Fruit fly (Drosophila melanogaster): ENCODE data around the gene RpS17.

Gene RpS17

DNA sequence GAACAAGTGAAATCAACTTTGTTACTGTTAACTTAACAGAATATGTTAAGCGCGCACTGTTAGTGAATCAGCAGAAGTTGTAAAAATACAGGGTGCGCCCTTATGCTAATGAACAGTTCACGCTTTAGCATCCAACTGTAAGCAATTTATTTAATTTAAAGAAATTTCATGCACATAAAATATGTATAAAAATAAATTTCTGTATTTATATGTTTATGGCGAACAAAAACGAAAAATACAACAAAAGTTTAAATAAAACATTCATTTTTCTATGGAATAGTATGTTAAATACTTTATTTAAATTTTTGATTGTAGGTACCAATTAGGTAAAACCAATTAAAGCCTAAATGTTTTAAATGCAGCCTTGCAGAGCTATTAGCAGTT, 5.1 kb downstream of the RpS17 start (continued):
- TF ChIP-seq CG3032 (tag; optimal IDR thresholded peaks at IDR 0.05) (peak; percentile 2), spab (GFP tag; optimal IDR thresholded peaks at IDR 0.05) (no peak), CG31627 (GFP tag; optimal IDR thresholded peaks at IDR 0.05) (no peak), Eip78C (GFP tag) (peak; percentile 84), Sox14 (GFP tag; optimal IDR thresholded peaks at IDR 0.05) (peak; percentile 7), OdsH (GFP tag; optimal IDR thresholded peaks at IDR 0.05) (peak; percentile 35), Lpt (GFP tag; optimal IDR thresholded peaks at IDR 0.05) (no peak), CG1621 (tag; optimal IDR thresholded peaks at IDR 0.05) (no peak), CG10669 (GFP tag; optimal IDR thresholded peaks at IDR 0.05) (no peak), achi (GFP tag; optimal IDR thresholded peaks at IDR 0.05) (no peak), CG6163 (GFP tag; IDR thresholded peaks at IDR 0.05) (peak; percentile 11; the same call in 1 of the 3 replicates), acj6 (GFP tag; optimal IDR thresholded peaks at IDR 0.05) (peak; percentile 11), CG6854 (GFP tag; optimal IDR thresholded peaks at IDR 0.05) (no peak), Met (GFP tag; optimal IDR thresholded peaks at IDR 0.05) (peak; percentile 40)

DNA sequence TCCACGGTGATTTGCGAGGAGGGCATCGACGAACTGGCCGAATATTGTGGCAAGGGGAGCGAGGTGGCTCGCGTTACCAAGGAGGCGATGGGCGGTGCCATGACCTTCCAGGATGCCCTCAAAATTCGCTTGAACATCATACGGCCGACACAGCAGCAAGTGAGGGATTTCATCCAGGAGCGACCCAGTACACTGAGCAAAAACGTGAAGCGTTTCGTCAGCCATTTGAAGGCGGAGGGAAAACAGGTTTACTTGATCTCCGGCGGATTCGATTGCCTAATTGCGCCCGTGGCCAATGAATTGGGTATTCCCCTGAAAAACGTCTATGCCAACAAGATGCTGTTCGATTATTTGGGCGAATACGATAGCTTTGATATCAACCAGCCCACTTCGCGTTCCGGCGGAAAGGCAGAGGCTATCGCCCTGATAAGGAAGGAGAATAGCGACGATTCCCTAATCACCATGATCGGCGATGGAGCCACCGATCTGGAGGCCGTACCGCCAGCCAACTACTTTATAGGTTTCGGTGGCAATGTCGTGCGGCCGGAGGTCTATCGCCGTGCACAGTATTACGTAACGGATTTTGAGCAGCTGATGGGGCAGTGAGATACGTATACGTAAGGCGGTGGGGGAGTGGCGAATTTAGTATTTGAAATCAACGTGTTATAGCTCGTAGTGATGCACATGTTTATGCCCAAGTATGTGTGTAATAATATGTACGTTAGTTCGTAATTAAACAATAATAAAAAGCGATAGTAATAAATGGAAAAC, 5.7 kb downstream of the RpS17 start:
- TF ChIP-seq svp (GFP tag) (peak; percentile 73), vri (GFP tag; optimal IDR thresholded peaks at IDR 0.05) (peak; percentile 69), CG32006 (GFP tag; optimal IDR thresholded peaks at IDR 0.05) (no peak), Eip75B (GFP tag; optimal IDR thresholded peaks at IDR 0.05) (no peak)

DNA sequence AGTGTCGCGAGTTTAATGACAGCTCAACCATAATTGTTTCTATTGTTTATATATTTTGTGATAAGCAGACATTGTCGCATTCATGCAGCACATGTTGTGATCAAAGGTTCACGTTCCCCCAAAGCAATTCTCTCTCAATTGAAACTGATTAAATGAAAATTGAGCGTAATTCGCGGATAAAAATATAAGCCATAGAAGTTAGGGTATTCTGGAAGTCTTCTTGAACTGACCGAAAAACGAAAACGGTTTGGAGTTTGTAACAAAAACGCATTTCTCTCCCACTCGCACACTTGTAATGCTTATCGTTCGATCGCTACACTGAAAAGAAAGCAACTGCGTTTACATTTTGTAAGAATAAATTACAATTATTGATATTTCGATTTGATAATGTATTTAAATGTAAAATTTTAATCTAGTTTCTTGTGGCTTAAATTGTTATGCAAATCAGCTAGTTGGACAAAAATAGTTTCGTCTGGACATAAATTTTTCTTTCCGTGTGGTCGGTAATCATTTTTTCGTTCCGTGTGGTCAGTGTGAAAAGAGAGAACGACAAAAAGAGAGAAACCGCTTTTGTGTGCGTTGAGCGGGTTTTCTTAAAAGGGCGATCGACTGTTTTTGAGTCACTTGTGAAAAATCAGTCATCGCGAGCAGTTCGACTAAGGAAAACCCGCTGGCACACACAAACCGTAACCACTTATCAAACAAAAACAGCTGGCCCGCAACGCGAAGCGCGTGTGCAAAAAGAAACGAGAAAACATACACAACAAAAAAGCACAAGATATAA, 6.8 kb downstream of the RpS17 start, which contains the start of gene aay:
aay (plus strand) TSS at position 618 of the 784 bp plus-strand sequence.
- TF ChIP-seq cyc (GFP tag; optimal IDR thresholded peaks at IDR 0.05) (peak; percentile 99), CG9139 (GFP tag; optimal IDR thresholded peaks at IDR 0.05) (peak; percentile 92), CG32006 (GFP tag; optimal IDR thresholded peaks at IDR 0.05) (peak; percentile 99), Met (GFP tag; optimal IDR thresholded peaks at IDR 0.05) (peak; percentile 99), Sox14 (GFP tag; optimal IDR thresholded peaks at IDR 0.05) (peak; percentile 99), esn (GFP tag; optimal IDR thresholded peaks at IDR 0.05) (peak; percentile 100), Eip93F (GFP tag; optimal IDR thresholded peaks at IDR 0.05) (peak; percentile 99), eg (GFP tag; IDR thresholded peaks at IDR 0.05) (peak; percentile 98), Lpt (GFP tag; optimal IDR thresholded peaks at IDR 0.05) (peak; percentile 97), CG6808 (GFP tag; optimal IDR thresholded peaks at IDR 0.05) (peak; percentile 95), CG8319 (GFP tag; optimal IDR thresholded peaks at IDR 0.05) (peak; percentile 98), CG34406 (GFP tag; optimal IDR thresholded peaks at IDR 0.05) (peak; percentile 100), fkh (GFP tag; optimal IDR thresholded peaks at IDR 0.05) (peak; percentile 92), Sox15 (GFP tag; optimal IDR thresholded peaks at IDR 0.05) (peak; percentile 98), pdm3 (GFP tag; optimal IDR thresholded peaks at IDR 0.05) (peak; percentile 99), CG6276 (GFP tag; optimal IDR thresholded peaks at IDR 0.05) (peak; percentile 98), Ets96B (tag; optimal IDR thresholded peaks at IDR 0.05) (peak; percentile 98), CG31627 (GFP tag; optimal IDR thresholded peaks at IDR 0.05) (peak; percentile 99), CG11294 (GFP tag; IDR thresholded peaks at IDR 0.05) (peak; percentile 97), CG6163 (GFP tag; IDR thresholded peaks at IDR 0.05) (peak; percentile 98), CG10669 (GFP tag; optimal IDR thresholded peaks at IDR 0.05) (peak; percentile 98), Ets21C (GFP tag; optimal IDR thresholded peaks at IDR 0.05) (peak; percentile 97), CG3919 (GFP tag; optimal IDR thresholded peaks at IDR 0.05) (peak; percentile 99), fd85E (GFP tag; optimal IDR thresholded peaks at IDR 0.05) (peak; percentile 97), vri (GFP tag; optimal IDR thresholded peaks at IDR 0.05) (peak; percentile 98), Eip78C (GFP tag) (peak; percentile 100), dsx (GFP tag; optimal IDR thresholded peaks at IDR 0.05; ENCODE audit: poor library complexity, severe bottlenecking) (peak; percentile 97), spab (GFP tag; optimal IDR thresholded peaks at IDR 0.05) (peak; percentile 95), CG4318 (GFP tag; optimal IDR thresholded peaks at IDR 0.05) (peak; percentile 94), topi (GFP tag; optimal IDR thresholded peaks at IDR 0.05) (peak; percentile 99), acj6 (GFP tag; optimal IDR thresholded peaks at IDR 0.05) (peak; percentile 99), CG7368 (GFP tag; optimal IDR thresholded peaks at IDR 0.05) (peak; percentile 99), Gug (GFP tag; IDR thresholded peaks at IDR 0.05) (peak; percentile 98), CG10631 (GFP tag; optimal IDR thresholded peaks at IDR 0.05) (peak; percentile 99), CG16779 (tag; optimal IDR thresholded peaks at IDR 0.05) (peak; percentile 98), svp (GFP tag) (peak; percentile 100), CG3032 (tag; optimal IDR thresholded peaks at IDR 0.05) (peak; percentile 97), CG11902 (GFP tag; optimal IDR thresholded peaks at IDR 0.05) (peak; percentile 98), achi (GFP tag; optimal IDR thresholded peaks at IDR 0.05) (peak; percentile 98)
